Worm (Caenorhabditis elegans): ENCODE results near the gene math-33.
A peak's percentile ranks its signal among the peaks of the same experiment; 100 is the strongest.

math-33 gene

DNA sequence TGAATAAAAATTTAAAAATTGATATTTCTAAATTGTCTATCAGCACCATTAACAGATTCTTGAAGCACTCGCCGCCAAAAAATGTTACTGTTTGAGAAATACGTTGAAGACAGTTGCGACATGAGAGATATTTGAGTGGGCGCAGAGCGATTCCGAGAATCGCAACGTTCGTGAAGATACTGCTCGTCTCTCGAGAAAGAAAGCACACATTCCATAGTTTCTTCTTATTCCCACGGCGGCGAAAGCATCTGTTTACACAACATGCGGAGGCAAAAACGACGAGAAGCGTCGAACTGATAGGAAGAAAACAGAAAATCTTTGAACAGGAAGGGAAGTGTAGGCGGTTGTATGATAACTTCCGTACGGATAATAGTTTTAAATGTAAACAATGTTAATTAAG lies 31.2 kb upstream of the math-33 start:
- no peak for TF ChIP-seq ceh-16 (tag; optimal IDR thresholded peaks at IDR 0.05)
- peak; percentile 90 for TF ChIP-seq nhr-11 (tag; optimal IDR thresholded peaks at IDR 0.05)
- peak; percentile 36 for TF ChIP-seq pha-4 (tag; optimal IDR thresholded peaks at IDR 0.05)
- TF ChIP-seq tbx-2 (tag; optimal IDR thresholded peaks at IDR 0.05): peak; percentile 17
- TF ChIP-seq hmg-11 (tag; optimal IDR thresholded peaks at IDR 0.05): no peak
- TF ChIP-seq ztf-4 (tag; optimal IDR thresholded peaks at IDR 0.05): no peak
- peak; percentile 1 for TF ChIP-seq ceh-28 (tag; optimal IDR thresholded peaks at IDR 0.05)
- no peak for TF ChIP-seq elt-1 (tag; optimal IDR thresholded peaks at IDR 0.05)
- TF ChIP-seq ceh-82 (tag; optimal IDR thresholded peaks at IDR 0.05): no peak
- no peak for TF ChIP-seq eor-1 (tag; optimal IDR thresholded peaks at IDR 0.05)
- TF ChIP-seq fkh-2 (tag; optimal IDR thresholded peaks at IDR 0.05): no peak
- no peak for TF ChIP-seq nhr-67 (tag; optimal IDR thresholded peaks at IDR 0.05)
- no peak for TF ChIP-seq egl-5 (tag; optimal IDR thresholded peaks at IDR 0.05)
- peak; percentile 7 for TF ChIP-seq lin-15B (tag; optimal IDR thresholded peaks at IDR 0.05)
- peak; percentile 75 for TF ChIP-seq ama-1 (optimal IDR thresholded peaks at IDR 0.05)
- TF ChIP-seq nfya-1 (tag; optimal IDR thresholded peaks at IDR 0.05; ENCODE audit: insufficient read depth): peak; percentile 12

DNA sequence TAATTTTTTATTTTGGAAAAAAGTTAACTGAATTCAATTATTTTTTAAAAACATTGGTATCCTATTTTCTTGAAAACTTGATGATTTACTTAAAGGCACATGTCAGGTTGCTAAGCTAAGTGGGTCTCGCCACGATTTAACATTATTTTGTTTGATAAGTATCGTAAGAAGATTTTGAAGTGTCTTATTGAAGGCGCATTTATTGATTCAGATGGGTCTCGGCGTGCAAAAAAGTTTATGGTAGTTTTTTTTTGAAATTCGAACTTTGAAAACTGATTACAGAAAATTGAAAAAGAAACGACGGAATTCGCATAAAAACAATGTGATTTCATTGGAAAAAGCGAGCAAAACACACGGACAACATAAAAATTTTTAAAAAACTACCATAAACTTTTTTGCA lies 30.7 kb upstream of the math-33 start:
- no peak for TF ChIP-seq nhr-77 (tag; optimal IDR thresholded peaks at IDR 0.05)
- TF ChIP-seq hmg-11 (tag; optimal IDR thresholded peaks at IDR 0.05): no peak
- TF ChIP-seq pqm-1 (tag; optimal IDR thresholded peaks at IDR 0.05): no peak
- no peak for TF ChIP-seq nhr-12 (tag; optimal IDR thresholded peaks at IDR 0.05)
- TF ChIP-seq fos-1 (tag; optimal IDR thresholded peaks at IDR 0.05): no peak
- TF ChIP-seq ama-1 (optimal IDR thresholded peaks at IDR 0.05): no peak
- TF ChIP-seq ZK546.5 (tag; optimal IDR thresholded peaks at IDR 0.05): no peak
- no peak for TF ChIP-seq mml-1 (tag; optimal IDR thresholded peaks at IDR 0.05)
- no peak for TF ChIP-seq nhr-43 (tag; optimal IDR thresholded peaks at IDR 0.05; ENCODE audit: poor library complexity, severe bottlenecking)
- TF ChIP-seq elt-1 (tag; optimal IDR thresholded peaks at IDR 0.05): no peak
- no peak for TF ChIP-seq nfya-1 (tag; optimal IDR thresholded peaks at IDR 0.05; ENCODE audit: insufficient read depth)
- TF ChIP-seq fkh-2 (tag; optimal IDR thresholded peaks at IDR 0.05): no peak
- TF ChIP-seq egl-5 (tag; optimal IDR thresholded peaks at IDR 0.05): no peak
- no peak for TF ChIP-seq lin-15B (tag; optimal IDR thresholded peaks at IDR 0.05)
- TF ChIP-seq nhr-11 (tag; optimal IDR thresholded peaks at IDR 0.05): no peak
- no peak for TF ChIP-seq ceh-9 (tag; optimal IDR thresholded peaks at IDR 0.05)

DNA sequence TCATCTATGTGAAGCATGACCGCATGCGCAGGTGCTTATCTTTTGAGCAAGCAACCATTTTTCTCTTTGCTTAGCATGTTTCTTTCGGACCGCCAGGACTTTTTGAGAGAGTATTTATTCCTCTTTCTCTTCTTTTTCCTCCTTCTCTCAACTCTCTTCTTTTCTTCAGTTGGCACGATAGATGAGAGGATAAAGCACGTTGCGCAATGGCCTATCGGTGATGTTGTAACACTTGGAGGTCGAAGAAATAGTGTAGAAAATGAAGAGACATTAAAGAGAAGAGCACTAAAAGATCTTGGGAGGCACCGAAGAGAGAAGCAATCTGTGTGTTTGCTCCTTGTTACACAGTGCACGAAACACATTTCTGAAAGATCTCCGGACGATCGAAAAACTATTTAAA lies 30.0 kb upstream of the math-33 start:
- TF ChIP-seq elt-3 (tag; optimal IDR thresholded peaks at IDR 0.05): no peak
- peak; percentile 57 for TF ChIP-seq mdl-1 (tag; optimal IDR thresholded peaks at IDR 0.05)
- no peak for TF ChIP-seq egl-5 (tag; optimal IDR thresholded peaks at IDR 0.05)
- TF ChIP-seq nfya-1 (tag; optimal IDR thresholded peaks at IDR 0.05; ENCODE audit: insufficient read depth): peak; percentile 73
- TF ChIP-seq ZK546.5 (tag; optimal IDR thresholded peaks at IDR 0.05): no peak
- TF ChIP-seq fkh-2 (tag; optimal IDR thresholded peaks at IDR 0.05): no peak
- no peak for TF ChIP-seq ceh-9 (tag; optimal IDR thresholded peaks at IDR 0.05)
- no peak for TF ChIP-seq tbx-2 (tag; optimal IDR thresholded peaks at IDR 0.05)
- peak; percentile 71 for TF ChIP-seq lin-39 (tag; optimal IDR thresholded peaks at IDR 0.05)
- no peak for TF ChIP-seq ceh-82 (tag; optimal IDR thresholded peaks at IDR 0.05)
- no peak for TF ChIP-seq pqm-1 (tag; optimal IDR thresholded peaks at IDR 0.05)
- TF ChIP-seq nhr-67 (tag; optimal IDR thresholded peaks at IDR 0.05): no peak
- no peak for TF ChIP-seq nhr-28 (tag; optimal IDR thresholded peaks at IDR 0.05)
- TF ChIP-seq aly-2 (tag; optimal IDR thresholded peaks at IDR 0.05): no peak
- TF ChIP-seq ztf-11 (tag; optimal IDR thresholded peaks at IDR 0.05): no peak
- TF ChIP-seq zag-1 (tag; optimal IDR thresholded peaks at IDR 0.05): no peak
- no peak for TF ChIP-seq mml-1 (tag; optimal IDR thresholded peaks at IDR 0.05)
- no peak for TF ChIP-seq unc-39 (tag; optimal IDR thresholded peaks at IDR 0.05)
- TF ChIP-seq hmg-11 (tag; optimal IDR thresholded peaks at IDR 0.05): peak; percentile 21

DNA sequence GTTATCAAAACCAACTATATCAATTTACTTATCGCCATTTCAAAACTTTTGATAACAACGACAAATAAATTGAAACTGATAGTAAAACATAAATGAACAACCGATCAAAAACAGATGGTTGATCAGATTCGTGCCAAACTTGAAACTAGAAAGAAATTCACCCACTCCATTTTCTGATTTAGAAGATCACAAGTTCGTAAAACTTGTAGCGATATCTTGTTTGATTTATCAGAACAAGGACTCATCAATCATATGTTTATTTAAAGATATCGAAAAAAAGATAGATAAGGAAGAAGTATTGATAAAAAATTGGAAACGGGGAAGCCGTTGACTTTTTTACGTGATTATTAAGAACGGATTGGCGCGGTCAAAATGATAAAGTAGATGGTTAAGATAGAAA lies 26.6 kb upstream of the math-33 start:
- TF ChIP-seq nhr-67 (tag; optimal IDR thresholded peaks at IDR 0.05) (no peak), aly-2 (tag; optimal IDR thresholded peaks at IDR 0.05) (no peak), skn-1 (tag; optimal IDR thresholded peaks at IDR 0.05) (no peak), elt-2 (tag; optimal IDR thresholded peaks at IDR 0.05) (peak; percentile 85), lsy-12 (tag; optimal IDR thresholded peaks at IDR 0.05) (no peak), fos-1 (tag; optimal IDR thresholded peaks at IDR 0.05) (no peak), pqm-1 (tag; optimal IDR thresholded peaks at IDR 0.05) (peak; percentile 35), unc-39 (tag; optimal IDR thresholded peaks at IDR 0.05) (no peak), sea-2 (GFP tag; optimal IDR thresholded peaks at IDR 0.05) (no peak), nhr-11 (tag; optimal IDR thresholded peaks at IDR 0.05) (no peak)

Measured in whole organism, L3 larva.